Fruit fly (Drosophila melanogaster) whole organism, embryonic: ENCODE data around the gene mRpL37.
A peak's percentile ranks its signal among the peaks of the same experiment; 100 is the strongest.

Experiments
- Blimp-1 ChIP-seq: fragments of 200-800 bp; sonication (Bioruptor generic); optimal IDR thresholded peaks from 3 replicates; lab custom pipeline; 2018; ENCODE audit warnings: missing biosample characterization, missing genetic modification characterization, mild to moderate bottlenecking, moderate library complexity, missing genetic modification reagents
- Bteb2 ChIP-seq: fragments of 200-800 bp; sonication (Bioruptor generic); optimal IDR thresholded peaks from 2 replicates; lab custom pipeline; 2016; ENCODE audit warnings: missing biosample characterization, missing genetic modification characterization
- CG10209 ChIP-seq: fragments of 200-800 bp; sonication (Bioruptor generic); optimal IDR thresholded peaks from 3 replicates; lab custom pipeline; 2017; ENCODE audit warnings: missing biosample characterization, mild to moderate bottlenecking, missing genetic modification characterization, missing genetic modification reagents
- CG10267 ChIP-seq: fragments of 200-800 bp; sonication (Bioruptor generic); optimal IDR thresholded peaks from 2 replicates; lab custom pipeline; 2018; ENCODE audit warnings: missing biosample characterization, mild to moderate bottlenecking, missing genetic modification characterization, moderate library complexity
- CG11085 ChIP-seq: fragments of 200-800 bp; sonication (Bioruptor generic); IDR thresholded peaks from 2 replicates; pipeline ENCODE4 v1.3.6; 2022; ENCODE audit warnings: missing biosample characterization, missing genetic modification characterization
- CG11504 ChIP-seq: fragments of 200-800 bp; sonication (Bioruptor generic); optimal IDR thresholded peaks from 3 replicates; lab custom pipeline; 2019; ENCODE audit warnings: missing biosample characterization, mild to moderate bottlenecking, missing genetic modification characterization, moderate library complexity
- CG12104 ChIP-seq: fragments of 200-800 bp; sonication (Bioruptor generic); optimal IDR thresholded peaks from 3 replicates; lab custom pipeline; 2016; ENCODE audit warnings: missing biosample characterization, missing genetic modification characterization
- CG12219 ChIP-seq: fragments of 200-800 bp; sonication (Bioruptor generic); optimal IDR thresholded peaks from 3 replicates; lab custom pipeline; 2018; ENCODE audit warnings: missing biosample characterization, mild to moderate bottlenecking, missing genetic modification characterization
- CG14014 ChIP-seq: fragments of 200-800 bp; sonication (Bioruptor generic); IDR thresholded peaks from 2 replicates; pipeline ENCODE4 v1.3.6; 2022; ENCODE audit warnings: missing biosample characterization, missing genetic modification characterization
- CG15073 ChIP-seq: fragments of 200-800 bp; sonication (Bioruptor generic); optimal IDR thresholded peaks from 2 replicates; lab custom pipeline; 2016; ENCODE audit warnings: missing biosample characterization, missing genetic modification characterization
- CG17359 ChIP-seq: fragments of 200-800 bp; sonication (Bioruptor generic); optimal IDR thresholded peaks from 3 replicates; lab custom pipeline; 2018; ENCODE audit warnings: missing biosample characterization, mild to moderate bottlenecking, missing genetic modification characterization, moderate library complexity
- CG17385 ChIP-seq: fragments of 200-800 bp; sonication (Bioruptor generic); optimal IDR thresholded peaks from 3 replicates; lab custom pipeline; 2018; ENCODE audit warnings: missing biosample characterization, mild to moderate bottlenecking, missing genetic modification characterization
- CG18619 ChIP-seq: fragments of 200-800 bp; sonication (Bioruptor generic); optimal IDR thresholded peaks from 3 replicates; lab custom pipeline; 2017; ENCODE audit warnings: missing biosample characterization, mild to moderate bottlenecking, missing genetic modification characterization
- CG30403 ChIP-seq: fragments of 200-800 bp; sonication (Bioruptor generic); optimal IDR thresholded peaks from 3 replicates; lab custom pipeline; 2016; ENCODE audit warnings: missing biosample characterization, missing genetic modification characterization
- CG31224 ChIP-seq: fragments of 200-800 bp; sonication (Bioruptor generic); IDR thresholded peaks from 2 replicates; pipeline ENCODE4 v1.3.6; 2022; ENCODE audit warnings: missing biosample characterization, missing genetic modification characterization
- CG32532 ChIP-seq: fragments of 200-800 bp; sonication (Bioruptor generic); IDR thresholded peaks from 2 replicates; pipeline ENCODE4 v1.3.6; 2022; ENCODE audit warnings: missing biosample characterization, missing genetic modification characterization
- CG4730 ChIP-seq: fragments of 200-800 bp; sonication (Bioruptor generic); IDR thresholded peaks from 2 replicates; pipeline ENCODE4 v1.3.6; 2022; ENCODE audit warnings: missing biosample characterization, missing genetic modification characterization
- CG6765 ChIP-seq: fragments of 200-800 bp; sonication (Bioruptor generic); optimal IDR thresholded peaks from 3 replicates; lab custom pipeline; 2017; ENCODE audit warnings: missing biosample characterization, mild to moderate bottlenecking, missing genetic modification characterization
- CG6854 ChIP-seq: fragments of 200-800 bp; sonication (Bioruptor generic); optimal IDR thresholded peaks from 3 replicates; lab custom pipeline; 2017; ENCODE audit warnings: missing biosample characterization, mild to moderate bottlenecking, missing genetic modification characterization
- CG8944 ChIP-seq: fragments of 200-800 bp; sonication (Bioruptor generic); optimal IDR thresholded peaks from 3 replicates; lab custom pipeline; 2016; ENCODE audit warnings: missing biosample characterization, missing genetic modification characterization
- Dfd ChIP-seq, 2 experiments: fragments of >200 bp; optimal IDR thresholded peaks; 2 replicates each; lab custom pipeline; 2017; ENCODE audit warnings: missing biosample characterization in 2 of 2, missing genetic modification characterization in 2 of 2
- Dll ChIP-seq: fragments of 200-800 bp; sonication (Bioruptor generic); IDR thresholded peaks from 4 replicates; pipeline ENCODE4 v1.3.6; 2022; ENCODE audit warnings: missing biosample characterization, missing genetic modification characterization; ENCODE audit not compliant: partially characterized antibody
- Doc3 ChIP-seq: fragments of 200-800 bp; sonication (Bioruptor generic); IDR thresholded peaks from 3 replicates; pipeline ENCODE4 v1.3.6; 2022; ENCODE audit warnings: missing biosample characterization, missing genetic modification characterization; ENCODE audit not compliant: partially characterized antibody
- Hey ChIP-seq: fragments of 200-800 bp; sonication (Bioruptor generic); optimal IDR thresholded peaks from 3 replicates; lab custom pipeline; 2018; ENCODE audit warnings: missing biosample characterization, mild to moderate bottlenecking, missing genetic modification characterization
- MESR4 ChIP-seq: fragments of 200-800 bp; sonication (Bioruptor generic); optimal IDR thresholded peaks from 2 replicates; lab custom pipeline; 2018; ENCODE audit warnings: missing biosample characterization, mild to moderate bottlenecking, missing genetic modification characterization, moderate library complexity
- Med ChIP-seq: fragments of 200-800 bp; sonication (Bioruptor generic); peaks from one replicate; lab custom pipeline; 2016; ENCODE audit warnings: missing biosample characterization, missing genetic modification characterization, mild to moderate bottlenecking, inconsistent platforms, moderate library complexity
- Neu2 ChIP-seq: fragments of 200-800 bp; sonication (Bioruptor generic); optimal IDR thresholded peaks from 3 replicates; lab custom pipeline; 2016; ENCODE audit warnings: missing biosample characterization, missing genetic modification characterization, borderline replicate concordance
- Nf-YA ChIP-seq: fragments of 200-800 bp; sonication (Bioruptor generic); IDR thresholded peaks from 2 replicates; pipeline ENCODE4 v1.3.6; 2022; ENCODE audit warnings: missing biosample characterization, missing genetic modification characterization
- Optix ChIP-seq: fragments of 200-800 bp; sonication (Bioruptor generic); IDR thresholded peaks from 3 replicates; pipeline ENCODE4 v1.3.6; 2022; ENCODE audit warnings: missing biosample characterization, missing genetic modification characterization
- Rfx ChIP-seq: fragments of 200-800 bp; sonication (Bioruptor generic); IDR thresholded peaks from 2 replicates; pipeline ENCODE4 v1.3.6; 2022; ENCODE audit warnings: missing biosample characterization, missing genetic modification characterization
- Sry-δ ChIP-seq: fragments of 200-800 bp; sonication (Bioruptor generic); optimal IDR thresholded peaks from 2 replicates; lab custom pipeline; 2016; ENCODE audit warnings: missing biosample characterization, missing genetic modification characterization
- ase ChIP-seq: fragments of 200-800 bp; sonication (Bioruptor generic); IDR thresholded peaks from 3 replicates; pipeline ENCODE4 v1.3.6; 2022; ENCODE audit warnings: missing biosample characterization, missing genetic modification characterization
- ato ChIP-seq: fragments of 200-800 bp; sonication (Bioruptor generic); IDR thresholded peaks from 2 replicates; pipeline ENCODE4 v1.3.6; 2022; ENCODE audit warnings: missing biosample characterization, missing genetic modification characterization; ENCODE audit not compliant: partially characterized antibody
- bcd ChIP-seq: fragments of 200-800 bp; sonication (Bioruptor generic); optimal IDR thresholded peaks from 2 replicates; lab custom pipeline; 2017; ENCODE audit warnings: missing biosample characterization, mild to moderate bottlenecking, missing genetic modification characterization
- bigmax ChIP-seq: fragments of 200-800 bp; sonication (Bioruptor generic); optimal IDR thresholded peaks from 2 replicates; lab custom pipeline; 2018; ENCODE audit warnings: missing biosample characterization, mild to moderate bottlenecking, missing genetic modification characterization
- btn ChIP-seq: fragments of 200-800 bp; sonication (Bioruptor generic); optimal IDR thresholded peaks from 2 replicates; lab custom pipeline; 2016; ENCODE audit warnings: missing biosample characterization, missing genetic modification characterization
- caup ChIP-seq: fragments of 200-800 bp; sonication (Bioruptor generic); optimal IDR thresholded peaks from 3 replicates; lab custom pipeline; 2017; ENCODE audit warnings: missing biosample characterization, mild to moderate bottlenecking, missing genetic modification characterization, moderate library complexity; ENCODE audit not compliant: severe bottlenecking
- en ChIP-seq: fragments of 200-800 bp; sonication (Bioruptor generic); optimal IDR thresholded peaks from 2 replicates; lab custom pipeline; 2016; ENCODE audit warnings: missing biosample characterization, missing genetic modification characterization
- gfzf ChIP-seq: fragments of 200-800 bp; sonication (Bioruptor generic); optimal IDR thresholded peaks from 2 replicates; lab custom pipeline; 2016; ENCODE audit warnings: missing biosample characterization, mild to moderate bottlenecking, missing genetic modification characterization, moderate library complexity
- gro ChIP-seq: fragments of 200-800 bp; sonication (Bioruptor generic); optimal IDR thresholded peaks from 2 replicates; lab custom pipeline; 2016; ENCODE audit warnings: missing biosample characterization, missing genetic modification characterization
- gt ChIP-seq: fragments of 200-800 bp; sonication (Bioruptor generic); IDR thresholded peaks from 2 replicates; pipeline ENCODE4 v1.3.6; 2022; ENCODE audit warnings: missing biosample characterization, missing genetic modification characterization
- lmd ChIP-seq: fragments of 200-800 bp; sonication (Bioruptor generic); IDR thresholded peaks from 2 replicates; pipeline ENCODE4 v1.3.6; 2022; ENCODE audit warnings: missing biosample characterization, missing genetic modification characterization
- maf-S ChIP-seq: fragments of 200-800 bp; sonication (Bioruptor generic); optimal IDR thresholded peaks from 2 replicates; lab custom pipeline; 2016; ENCODE audit warnings: missing biosample characterization, missing genetic modification characterization
- pfk ChIP-seq: fragments of 200-800 bp; sonication (Bioruptor generic); optimal IDR thresholded peaks from 2 replicates; lab custom pipeline; 2018; ENCODE audit warnings: missing biosample characterization, mild to moderate bottlenecking, missing genetic modification characterization, moderate library complexity
- prd ChIP-seq, 3 experiments: fragments of >200 bp in 2 of 3; fragments of 200-800 bp in 1 of 3; sonication (Bioruptor generic) in 1 of 3; optimal IDR thresholded peaks in 2 of 3; IDR thresholded peaks in 1 of 3; 2 replicates in 2 of 3; 3 replicates in 1 of 3; pipeline versions ENCODE4 v1.3.6 to Lab custom; 2017 to 2022; ENCODE audit warnings: missing biosample characterization in 1 of 3, missing genetic modification characterization in 1 of 3
- psq ChIP-seq: fragments of 200-800 bp; sonication (Bioruptor generic); optimal IDR thresholded peaks from 2 replicates; lab custom pipeline; 2017; ENCODE audit warnings: missing biosample characterization, missing genetic modification characterization
- pzg ChIP-seq: fragments of 200-800 bp; sonication (Bioruptor generic); optimal IDR thresholded peaks from 3 replicates; lab custom pipeline; 2018; ENCODE audit warnings: missing biosample characterization, mild to moderate bottlenecking, missing genetic modification characterization, moderate library complexity
- repo ChIP-seq: fragments of 200-800 bp; sonication (Bioruptor generic); optimal IDR thresholded peaks from 2 replicates; lab custom pipeline; 2016; ENCODE audit warnings: missing biosample characterization, missing genetic modification characterization
- tna ChIP-seq: fragments of 200-800 bp; sonication (Bioruptor generic); IDR thresholded peaks from 2 replicates; pipeline ENCODE4 v1.3.6; 2022; ENCODE audit warnings: missing biosample characterization, missing genetic modification characterization; ENCODE audit not compliant: partially characterized antibody

mRpL37 gene

DNA sequence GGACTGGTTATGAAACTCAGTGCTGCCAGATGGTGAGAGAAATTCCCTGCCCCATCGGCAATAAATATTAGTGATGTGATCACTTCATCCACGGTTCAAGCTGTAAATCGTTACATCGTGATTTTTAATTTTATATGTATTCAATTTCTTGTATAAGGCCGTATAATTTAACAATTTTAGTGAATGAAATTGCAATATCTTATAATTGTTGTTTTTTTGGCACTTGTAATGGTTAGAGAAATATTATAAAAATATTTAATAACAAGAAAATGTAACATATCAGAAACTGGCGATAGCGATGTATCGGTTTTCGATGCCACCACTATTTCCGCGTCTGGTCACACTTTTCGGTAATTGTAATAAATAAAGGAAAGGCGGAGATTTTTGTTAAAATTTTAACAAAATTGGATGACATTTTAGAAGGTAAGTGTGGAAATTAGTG is at the start of gene mRpL37, which contains the start of gene Rbp1 (continued):
- TF ChIP-seq CG31224 (GFP tag; lab: Robert Waterston, UW) = 0 out of 2 replicates have a peak, but pooled peaks have one; percentile 52
- no peak for TF ChIP-seq Optix (GFP tag; lab: Robert Waterston, UW)
- peak; percentile 54 for TF ChIP-seq Bteb2
- TF ChIP-seq psq (GFP tag; lab: Kevin White, UChicago) = peak; percentile 41
- peak in 1 of 2 experiments; percentile 16 for TF ChIP-seq Dfd (GFP tag; optimal IDR thresholded peaks at IDR 0.05; lab: Kevin White, UChicago)
- peak; percentile 42 for TF ChIP-seq gfzf (GFP tag; lab: Kevin White, UChicago)
- TF ChIP-seq CG32532 (GFP tag; lab: Robert Waterston, UW) = peak; percentile 85
- peak; percentile 54; the same call in 1 of the 2 replicates for TF ChIP-seq CG14014
- TF ChIP-seq Nf-YA (GFP tag; lab: Robert Waterston, UW) = no peak
- no peak for TF ChIP-seq CG15073 (GFP tag; lab: Kevin White, UChicago)
- peak; percentile 31; the same call in 1 of the 2 replicates for TF ChIP-seq tna
- TF ChIP-seq bcd = peak; percentile 81
- peak; percentile 52 for TF ChIP-seq CG18619 (GFP tag; lab: Kevin White, UChicago)
- peak; percentile 97 for TF ChIP-seq Dll (GFP tag; lab: Robert Waterston, UW)
- TF ChIP-seq Doc3 (GFP tag; lab: Robert Waterston, UW) = peak; percentile 84
- no peak for TF ChIP-seq pfk
- peak; percentile 80 for TF ChIP-seq CG10267 (tag; lab: Kevin White, UChicago)
- TF ChIP-seq CG8944 (GFP tag; lab: Kevin White, UChicago) = peak; percentile 34
- peak; percentile 29 for TF ChIP-seq CG6765 (GFP tag; lab: Kevin White, UChicago)
- TF ChIP-seq CG30403 (GFP tag; lab: Kevin White, UChicago) = peak; percentile 91
- TF ChIP-seq CG11085 (GFP tag; lab: Robert Waterston, UW) = peak; percentile 27; the same call in 1 of the 2 replicates
- TF ChIP-seq repo (GFP tag; lab: Kevin White, UChicago) = no peak
- TF ChIP-seq prd (optimal IDR thresholded peaks at IDR 0.05; lab: Kevin White, UChicago) = no peak
- peak; percentile 90 for TF ChIP-seq prd (GFP tag; IDR thresholded peaks at IDR 0.05; lab: Robert Waterston, UW)
- TF ChIP-seq Rfx (GFP tag; lab: Robert Waterston, UW) = peak; percentile 80
- peak; percentile 85 for TF ChIP-seq Sry-δ (GFP tag; lab: Kevin White, UChicago)
- TF ChIP-seq CG11504 (tag; lab: Kevin White, UChicago) = peak; percentile 81
- TF ChIP-seq pzg = peak; percentile 50
- no peak for TF ChIP-seq Hey (tag; lab: Kevin White, UChicago)
- TF ChIP-seq CG4730 (GFP tag; lab: Robert Waterston, UW) = peak; percentile 69
- no peak for TF ChIP-seq MESR4 (GFP tag; lab: Kevin White, UChicago)
- peak; percentile 30; the same call in 1 of the 2 replicates for TF ChIP-seq ato (GFP tag; lab: Robert Waterston, UW)
- peak; percentile 27; the same call in 1 of the 3 replicates for TF ChIP-seq ase (GFP tag; lab: Robert Waterston, UW)
- TF ChIP-seq gro = no peak
- no peak for TF ChIP-seq Blimp-1 (GFP tag; lab: Kevin White, UChicago)
- TF ChIP-seq CG12104 (GFP tag; lab: Kevin White, UChicago) = peak; percentile 50
- peak; percentile 81 for TF ChIP-seq Med (GFP tag; lab: Kevin White, UChicago)
- TF ChIP-seq lmd (GFP tag; lab: Robert Waterston, UW) = peak; percentile 70
- no peak for TF ChIP-seq btn
- peak; percentile 66 for TF ChIP-seq CG17385 (GFP tag; lab: Kevin White, UChicago)
- TF ChIP-seq Neu2 (GFP tag; lab: Kevin White, UChicago) = no peak
- TF ChIP-seq maf-S (GFP tag; lab: Kevin White, UChicago) = peak; percentile 12
- TF ChIP-seq bigmax (GFP tag; lab: Kevin White, UChicago) = no peak
- no peak for TF ChIP-seq CG6854 (GFP tag; lab: Kevin White, UChicago)
- peak; percentile 11; the same call in 1 of the 2 replicates for TF ChIP-seq gt (GFP tag; lab: Robert Waterston, UW)
- TF ChIP-seq CG10209 (GFP tag; lab: Kevin White, UChicago) = peak; percentile 69
- peak; percentile 44 for TF ChIP-seq caup
- TF ChIP-seq en (GFP tag; lab: Kevin White, UChicago) = no peak
- TF ChIP-seq CG17359 (tag; lab: Kevin White, UChicago) = peak; percentile 50
- TF ChIP-seq CG12219 (GFP tag; lab: Kevin White, UChicago) = no peak
